Fruit fly (Drosophila melanogaster): Measurements from ENCODE around the gene Prx6a.

The Prx6a gene

DNA sequence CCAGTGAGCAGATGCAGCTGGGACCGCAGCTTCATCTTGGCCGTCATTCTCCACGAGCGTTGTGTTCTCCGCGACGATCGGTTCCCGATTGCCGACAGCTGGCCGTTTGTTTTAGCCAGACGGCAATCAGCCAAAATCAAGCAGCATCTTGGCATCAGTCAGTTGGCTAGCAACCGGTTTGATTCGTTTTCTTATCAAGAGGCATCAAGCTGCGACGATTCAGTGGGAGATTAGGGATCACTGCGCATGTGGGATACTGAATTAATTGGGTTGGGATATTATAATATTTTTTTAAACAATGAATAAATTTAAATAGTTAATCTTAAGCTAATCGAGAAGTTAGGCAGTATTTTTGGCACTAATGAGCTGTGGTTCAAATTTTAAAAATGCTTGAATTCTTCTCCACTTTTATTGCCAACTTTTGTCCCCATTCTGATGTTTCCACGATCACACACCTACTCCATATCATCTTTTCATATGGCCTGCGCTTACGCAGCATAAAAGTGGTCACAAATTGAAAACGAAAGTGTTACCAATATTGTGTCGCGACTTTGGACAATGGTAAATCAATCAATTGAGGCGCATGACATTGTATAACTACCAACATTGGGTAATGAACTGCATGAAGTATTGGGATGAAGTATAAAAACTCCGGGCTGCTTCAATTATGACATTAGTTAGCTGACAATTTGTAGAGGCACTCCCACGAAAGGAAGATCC, 40.1 kb downstream of the Prx6a start, which contains the start of the genes CG3119 and Cpr23B (continued):
- TF ChIP-seq abd-A (tag; optimal IDR thresholded peaks at IDR 0.05) (peak; percentile 40), CG14710 (tag; optimal IDR thresholded peaks at IDR 0.05) (no peak), hkb (optimal IDR thresholded peaks at IDR 0.05) (no peak), hkb (GFP tag; IDR thresholded peaks at IDR 0.05) (no peak), CG7556 (GFP tag; optimal IDR thresholded peaks at IDR 0.05) (no peak), CG8359 (GFP tag; optimal IDR thresholded peaks at IDR 0.05; ENCODE audit: borderline replicate concordance) (no peak), Eip74EF (GFP tag; optimal IDR thresholded peaks at IDR 0.05) (no peak), CG13775 (GFP tag; optimal IDR thresholded peaks at IDR 0.05) (no peak)

DNA sequence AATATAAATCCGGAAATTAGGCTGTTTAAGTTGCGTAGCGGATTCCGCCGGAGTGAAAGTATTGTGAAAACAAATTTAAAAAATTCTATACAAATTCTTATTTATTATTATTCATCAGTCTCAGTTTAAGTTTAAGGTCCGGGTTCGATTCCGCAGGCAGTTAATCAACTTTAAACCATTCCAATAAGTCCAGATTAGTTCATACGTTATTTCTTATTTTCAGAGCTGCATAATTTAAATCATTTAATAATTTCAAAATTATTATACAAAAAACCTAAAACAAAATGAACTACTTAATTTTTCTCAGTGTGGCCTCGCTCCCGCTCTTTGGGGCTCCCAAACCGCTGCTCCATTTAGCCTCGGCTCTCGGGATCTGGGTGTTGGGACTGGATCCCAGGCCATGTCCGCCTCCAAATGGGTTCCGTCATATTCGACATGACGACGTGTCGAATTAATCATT, 47.7 kb downstream of the Prx6a start:
- TF ChIP-seq CG9932 (GFP tag; IDR thresholded peaks at IDR 0.05) (peak; percentile 77), CG15269 (tag; optimal IDR thresholded peaks at IDR 0.05) (peak; percentile 88), CG16815 (GFP tag; optimal IDR thresholded peaks at IDR 0.05) (peak; percentile 85), CG15073 (GFP tag; optimal IDR thresholded peaks at IDR 0.05) (no peak), CG12659 (GFP tag; optimal IDR thresholded peaks at IDR 0.05) (peak; percentile 94), CG13123 (GFP tag; optimal IDR thresholded peaks at IDR 0.05) (peak; percentile 45), CrebB (tag; optimal IDR thresholded peaks at IDR 0.05) (peak; percentile 61), sima (GFP tag; optimal IDR thresholded peaks at IDR 0.05) (no peak), CG14860 (GFP tag; IDR thresholded peaks at IDR 0.05; ENCODE audit: partially characterized antibody) (no peak), CG4360 (GFP tag; IDR thresholded peaks at IDR 0.05) (no peak), chif (GFP tag; optimal IDR thresholded peaks at IDR 0.05) (peak; percentile 36 to 81), H2.0 (GFP tag; IDR thresholded peaks at IDR 0.05) (no peak), CG34422 (GFP tag; IDR thresholded peaks at IDR 0.05) (peak; percentile 69; the same call in 2 of the 3 replicates), gsb-n (tag; optimal IDR thresholded peaks at IDR 0.05) (peak; percentile 86), CTCF (GFP tag; optimal IDR thresholded peaks at IDR 0.05) (peak; percentile 45), CG7928 (GFP tag; optimal IDR thresholded peaks at IDR 0.05) (peak; percentile 68), TFAM (GFP tag; optimal IDR thresholded peaks at IDR 0.05) (no peak), HmgZ (tag; optimal IDR thresholded peaks at IDR 0.05) (peak; percentile 51), Hmr (GFP tag; optimal IDR thresholded peaks at IDR 0.05) (peak; percentile 87), aop (GFP tag; IDR thresholded peaks at IDR 0.05) (no peak), CG10267 (tag; optimal IDR thresholded peaks at IDR 0.05) (peak; percentile 88), gfzf (GFP tag; optimal IDR thresholded peaks at IDR 0.05) (no peak), lov (optimal IDR thresholded peaks at IDR 0.05) (no peak), lov (GFP tag; IDR thresholded peaks at IDR 0.05) (no peak), ci (GFP tag; IDR thresholded peaks at IDR 0.05) (peak; percentile 76), NC2β (GFP tag; optimal IDR thresholded peaks at IDR 0.05) (peak; percentile 42), eve (GFP tag; optimal IDR thresholded peaks at IDR 0.05) (peak in 1 of 2 experiments; percentile 97), CG7357 (GFP tag; IDR thresholded peaks at IDR 0.05) (peak; percentile 81), Mad (GFP tag; optimal IDR thresholded peaks at IDR 0.05) (peak; percentile 71), her (GFP tag; optimal IDR thresholded peaks at IDR 0.05) (no peak), CG10979 (tag; optimal IDR thresholded peaks at IDR 0.05) (peak; percentile 96), az2 (GFP tag; optimal IDR thresholded peaks at IDR 0.05) (peak; percentile 89), CG15011 (GFP tag; optimal IDR thresholded peaks at IDR 0.05) (peak; percentile 86), Doc3 (GFP tag; IDR thresholded peaks at IDR 0.05; ENCODE audit: partially characterized antibody) (no peak), lilli (GFP tag; optimal IDR thresholded peaks at IDR 0.05) (peak; percentile 88), z (GFP tag; IDR thresholded peaks at IDR 0.05) (no peak), Lhr (GFP tag; optimal IDR thresholded peaks at IDR 0.05) (peak; percentile 69), lbe (GFP tag; optimal IDR thresholded peaks at IDR 0.05) (peak; percentile 76), CG34376 (GFP tag; optimal IDR thresholded peaks at IDR 0.05) (peak; percentile 29), nmo (GFP tag; optimal IDR thresholded peaks at IDR 0.05) (peak; percentile 96), CG6765 (GFP tag; optimal IDR thresholded peaks at IDR 0.05) (peak; percentile 87)
